Fruit fly (Drosophila melanogaster): ENCODE results near the gene Pmi.
A peak's percentile ranks its signal among the peaks of the same experiment; 100 is the strongest.

The Pmi gene

DNA sequence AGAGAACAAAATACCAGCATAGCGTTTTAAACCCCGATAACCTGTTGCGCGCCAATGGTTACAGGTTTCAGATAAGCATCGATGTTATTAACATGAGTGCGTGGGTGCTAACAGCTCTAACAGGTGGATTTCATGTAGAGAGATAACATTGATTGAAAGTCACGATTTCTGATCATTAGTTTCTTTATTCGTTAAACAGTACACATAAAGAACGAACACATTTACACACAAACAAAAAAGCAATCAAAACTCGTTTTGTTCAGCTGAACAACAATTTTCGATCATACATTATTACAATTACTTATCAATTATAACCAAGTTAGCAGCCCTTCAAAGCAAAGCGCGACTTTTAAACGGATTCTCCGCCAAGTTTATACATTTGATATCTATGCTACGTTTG lies 9.8 kb downstream of the Pmi start (continued):
- TF ChIP-seq hth (optimal IDR thresholded peaks at IDR 0.05) (no peak), Mrtf (GFP tag; IDR thresholded peaks at IDR 0.05) (no peak), CG12659 (GFP tag; optimal IDR thresholded peaks at IDR 0.05) (peak; percentile 37), salm (tag; optimal IDR thresholded peaks at IDR 0.05) (no peak), nerfin-2 (GFP tag; IDR thresholded peaks at IDR 0.05; ENCODE audit: partially characterized antibody) (no peak), NC2α (GFP tag; optimal IDR thresholded peaks at IDR 0.05) (no peak), CG5180 (GFP tag; optimal IDR thresholded peaks at IDR 0.05) (no peak), sna (GFP tag; IDR thresholded peaks at IDR 0.05; ENCODE audit: partially characterized antibody) (no peak), Nf-YC (tag; optimal IDR thresholded peaks at IDR 0.05) (peak; percentile 26), dan (GFP tag; IDR thresholded peaks at IDR 0.05) (no peak), odd (GFP tag; optimal IDR thresholded peaks at IDR 0.05) (no peak), Oli (tag; optimal IDR thresholded peaks at IDR 0.05) (no peak), Scr (GFP tag; IDR thresholded peaks at IDR 0.05; ENCODE audit: partially characterized antibody) (peak; percentile 30; the same call in 1 of the 2 replicates), luna (GFP tag; optimal IDR thresholded peaks at IDR 0.05) (no peak), CG15011 (GFP tag; optimal IDR thresholded peaks at IDR 0.05) (no peak), bigmax (GFP tag; optimal IDR thresholded peaks at IDR 0.05) (no peak), Dbx (GFP tag; IDR thresholded peaks at IDR 0.05) (0 out of 3 replicates have a peak, but pooled peaks have one; percentile 31), CG7556 (GFP tag; optimal IDR thresholded peaks at IDR 0.05) (peak; percentile 5), CG8924 (tag; optimal IDR thresholded peaks at IDR 0.05) (no peak), sens (GFP tag) (peak; percentile 94), lov (optimal IDR thresholded peaks at IDR 0.05) (no peak), lov (GFP tag; IDR thresholded peaks at IDR 0.05) (no peak), unc-4 (GFP tag; IDR thresholded peaks at IDR 0.05; ENCODE audit: partially characterized antibody) (0 out of 2 replicates have a peak, but pooled peaks have one; percentile 26), Nf-YA (GFP tag; IDR thresholded peaks at IDR 0.05) (no peak), pum (GFP tag; optimal IDR thresholded peaks at IDR 0.05) (no peak), CG2889 (GFP tag; IDR thresholded peaks at IDR 0.05) (no peak), NC2β (GFP tag; optimal IDR thresholded peaks at IDR 0.05) (peak; percentile 45), wor (GFP tag; IDR thresholded peaks at IDR 0.05) (no peak), Dip2 (GFP tag; IDR thresholded peaks at IDR 0.05) (no peak), Dref (GFP tag; IDR thresholded peaks at IDR 0.05) (peak; percentile 59), CG18599 (GFP tag; optimal IDR thresholded peaks at IDR 0.05) (peak; percentile 58), Deaf1 (tag; optimal IDR thresholded peaks at IDR 0.05) (no peak), Antp (GFP tag; optimal IDR thresholded peaks at IDR 0.05) (peak; percentile 2), cad (GFP tag; optimal IDR thresholded peaks at IDR 0.05) (no peak), Ravus (GFP tag; IDR thresholded peaks at IDR 0.05) (no peak), Usf (GFP tag; optimal IDR thresholded peaks at IDR 0.05) (no peak), rib (GFP tag; IDR thresholded peaks at IDR 0.05) (no peak), CG4282 (GFP tag; optimal IDR thresholded peaks at IDR 0.05) (no peak), wdn (GFP tag; IDR thresholded peaks at IDR 0.05) (no peak), CG6854 (GFP tag; optimal IDR thresholded peaks at IDR 0.05) (no peak), pita (GFP tag; optimal IDR thresholded peaks at IDR 0.05) (no peak), Ets97D (GFP tag; optimal IDR thresholded peaks at IDR 0.05) (peak; percentile 49), chif (GFP tag; optimal IDR thresholded peaks at IDR 0.05) (peak in 1 of 2 experiments; percentile 18), pb (GFP tag; optimal IDR thresholded peaks at IDR 0.05) (no peak), Sin3A (optimal IDR thresholded peaks at IDR 0.05) (no peak), prd (optimal IDR thresholded peaks at IDR 0.05) (no peak), prd (GFP tag; IDR thresholded peaks at IDR 0.05) (no peak), CG12391 (tag; optimal IDR thresholded peaks at IDR 0.05) (peak; percentile 47), Hr39 (optimal IDR thresholded peaks at IDR 0.05) (no peak), D19A (tag; optimal IDR thresholded peaks at IDR 0.05) (no peak), wek (GFP tag; optimal IDR thresholded peaks at IDR 0.05) (no peak), CG18619 (GFP tag; optimal IDR thresholded peaks at IDR 0.05) (no peak), CG1647 (GFP tag; optimal IDR thresholded peaks at IDR 0.05) (peak; percentile 19), Abd-B (GFP tag; optimal IDR thresholded peaks at IDR 0.05) (no peak)

Data from whole organism, embryonic.